Worm (Caenorhabditis elegans) whole organism, L3 larva: ENCODE results near the gene C46G7.1.
A peak's percentile ranks its signal among the peaks of the same experiment; 100 is the strongest.

ENCODE experiments used
- aly-2 ChIP-seq: fragments of 150-350 bp; optimal IDR thresholded peaks from 2 replicates; lab custom pipeline; 2014; ENCODE audit warnings: missing biosample characterization, missing genetic modification characterization
- ceh-16 ChIP-seq: sonication (generic microtip); optimal IDR thresholded peaks from 2 replicates; lab custom pipeline; 2017; ENCODE audit warnings: missing biosample characterization, missing genetic modification characterization
- egl-27 ChIP-seq: sonication (generic microtip); optimal IDR thresholded peaks from 4 replicates; lab custom pipeline; 2017; ENCODE audit warnings: missing biosample characterization, missing genetic modification reagents, missing genetic modification characterization
- egl-5 ChIP-seq: fragments of 150-350 bp; optimal IDR thresholded peaks from 2 replicates; lab custom pipeline; 2017; ENCODE audit warnings: missing biosample characterization, missing genetic modification reagents, missing genetic modification characterization, inconsistent platforms
- elt-1 ChIP-seq: fragments of 150-350 bp; optimal IDR thresholded peaks from 2 replicates; lab custom pipeline; 2014; ENCODE audit warnings: missing biosample characterization, missing genetic modification characterization
- elt-2 ChIP-seq: sonication (generic microtip); optimal IDR thresholded peaks from 2 replicates; lab custom pipeline; 2016; ENCODE audit warnings: missing genetic modification reagents, mild to moderate bottlenecking, missing genetic modification characterization, missing compliant biosample characterization
- eor-1 ChIP-seq, 2 experiments: fragments of 150-350 bp; optimal IDR thresholded peaks; 2 replicates each; lab custom pipeline; 2014 to 2018; ENCODE audit warnings: missing biosample characterization in 2 of 2, missing genetic modification characterization in 2 of 2
- fkh-10 ChIP-seq: sonication (generic microtip); optimal IDR thresholded peaks from 2 replicates; lab custom pipeline; 2017; ENCODE audit warnings: missing biosample characterization, missing genetic modification reagents, missing genetic modification characterization
- hmg-11 ChIP-seq: sonication (generic microtip); optimal IDR thresholded peaks from 2 replicates; lab custom pipeline; 2016; ENCODE audit warnings: missing genetic modification characterization, missing compliant biosample characterization
- jun-1 ChIP-seq: fragments of 150-350 bp; optimal IDR thresholded peaks from 2 replicates; lab custom pipeline; 2014; ENCODE audit warnings: missing biosample characterization, missing genetic modification reagents, missing genetic modification characterization
- lin-39 ChIP-seq: fragments of 150-350 bp; optimal IDR thresholded peaks from 2 replicates; lab custom pipeline; 2018; ENCODE audit warnings: missing biosample characterization, missing genetic modification reagents, missing genetic modification characterization
- mdl-1 ChIP-seq: fragments of 150-350 bp; optimal IDR thresholded peaks from 2 replicates; lab custom pipeline; 2014; ENCODE audit warnings: missing biosample characterization, missing genetic modification characterization
- mml-1 ChIP-seq: fragments of 150-350 bp; sonication (generic microtip); optimal IDR thresholded peaks from 3 replicates; lab custom pipeline; 2014; ENCODE audit warnings: missing biosample characterization, missing genetic modification characterization
- nfya-1 ChIP-seq: sonication (generic microtip); optimal IDR thresholded peaks from 2 replicates; lab custom pipeline; 2017; ENCODE audit warnings: missing genetic modification characterization, mild to moderate bottlenecking, missing compliant biosample characterization, antibody characterized with exemption, moderate library complexity; ENCODE audit not compliant: insufficient read depth
- nhr-11 ChIP-seq: fragments of 150-350 bp; optimal IDR thresholded peaks from 2 replicates; lab custom pipeline; 2014; ENCODE audit warnings: missing biosample characterization, missing genetic modification characterization
- nhr-23 ChIP-seq: fragments of 150-350 bp; optimal IDR thresholded peaks from 2 replicates; lab custom pipeline; 2014; ENCODE audit warnings: missing biosample characterization, missing genetic modification reagents, missing genetic modification characterization
- nhr-237 ChIP-seq: fragments of 150-350 bp; optimal IDR thresholded peaks from 2 replicates; lab custom pipeline; 2014; ENCODE audit warnings: missing biosample characterization, missing genetic modification characterization
- nhr-25 ChIP-seq: sonication (generic microtip); optimal IDR thresholded peaks from 2 replicates; lab custom pipeline; 2017; ENCODE audit warnings: missing biosample characterization, missing genetic modification characterization
- nhr-28 ChIP-seq: fragments of 150-350 bp; optimal IDR thresholded peaks from 2 replicates; lab custom pipeline; 2014; ENCODE audit warnings: missing biosample characterization, missing genetic modification characterization
- nhr-43 ChIP-seq: sonication (generic microtip); optimal IDR thresholded peaks from 2 replicates; lab custom pipeline; 2016; ENCODE audit warnings: mild to moderate bottlenecking, missing genetic modification characterization, missing compliant biosample characterization; ENCODE audit not compliant: poor library complexity, severe bottlenecking
- nhr-67 ChIP-seq: fragments of 150-350 bp; optimal IDR thresholded peaks from 2 replicates; lab custom pipeline; 2014; ENCODE audit warnings: missing biosample characterization, missing genetic modification characterization
- nhr-77 ChIP-seq: fragments of 150-350 bp; optimal IDR thresholded peaks from 2 replicates; lab custom pipeline; 2014; ENCODE audit warnings: missing biosample characterization, missing genetic modification characterization
- pha-4 ChIP-seq: fragments of 150-350 bp; optimal IDR thresholded peaks from 2 replicates; lab custom pipeline; 2014; ENCODE audit warnings: missing biosample characterization, missing genetic modification reagents, missing genetic modification characterization
- pqm-1 ChIP-seq: fragments of 150-350 bp; optimal IDR thresholded peaks from 2 replicates; lab custom pipeline; 2017; ENCODE audit warnings: missing biosample characterization, missing genetic modification characterization, inconsistent platforms
- snpc-4 ChIP-seq: fragments of 150-350 bp; optimal IDR thresholded peaks from 2 replicates; lab custom pipeline; 2014; ENCODE audit warnings: missing biosample characterization, missing genetic modification characterization
- tbx-2 ChIP-seq: sonication (generic microtip); optimal IDR thresholded peaks from 2 replicates; lab custom pipeline; 2016; ENCODE audit warnings: mild to moderate bottlenecking, missing genetic modification characterization, missing compliant biosample characterization
- unc-39 ChIP-seq: sonication (generic microtip); optimal IDR thresholded peaks from 4 replicates; lab custom pipeline; 2017; ENCODE audit warnings: missing biosample characterization, missing genetic modification characterization
- unc-62 ChIP-seq: fragments of 150-350 bp; sonication (generic microtip); optimal IDR thresholded peaks from 4 replicates; lab custom pipeline; 2014; ENCODE audit warnings: missing biosample characterization, missing genetic modification reagents, missing genetic modification characterization
- ztf-11 ChIP-seq: fragments of 150-350 bp; optimal IDR thresholded peaks from 2 replicates; lab custom pipeline; 2014; ENCODE audit warnings: missing biosample characterization, missing genetic modification characterization

The C46G7.1 gene

ce11 chrIV:6035113-6035512 is 17.3 kb downstream of the C46G7.1 start:
- no peak for TF ChIP-seq snpc-4
- no peak for TF ChIP-seq mml-1 (tag; lab: Kevin White, UChicago)
- TF ChIP-seq aly-2 (tag; lab: Kevin White, UChicago) = no peak
- no peak for TF ChIP-seq nhr-77 (tag; lab: Kevin White, UChicago)
- no peak for TF ChIP-seq lin-39 (tag; lab: Kevin White, UChicago)
- TF ChIP-seq nhr-43 (tag; lab: Kevin White, UChicago) = no peak
- TF ChIP-seq nhr-23 (tag; lab: Kevin White, UChicago) = no peak
- no peak for TF ChIP-seq eor-1 (tag; optimal IDR thresholded peaks at IDR 0.05; lab: Kevin White, UChicago)
- TF ChIP-seq nhr-25 (tag; lab: Kevin White, UChicago) = no peak
- TF ChIP-seq nhr-28 (tag; lab: Kevin White, UChicago) = no peak
- TF ChIP-seq egl-27 (tag; lab: Kevin White, UChicago) = no peak
- TF ChIP-seq tbx-2 (tag; lab: Kevin White, UChicago) = no peak
- no peak for TF ChIP-seq fkh-10 (GFP tag; lab: Kevin White, UChicago)
- TF ChIP-seq unc-39 (tag; lab: Kevin White, UChicago) = no peak

ce11 chrIV:6040676-6041075 is 22.9 kb downstream of the C46G7.1 start, which contains the start of gene kcc-2:
Gene kcc-2 (plus strand): TSS chrIV:6040976.
- TF ChIP-seq fkh-10 (GFP tag; lab: Kevin White, UChicago) = peak; percentile 64
- no peak for TF ChIP-seq nhr-77 (tag; lab: Kevin White, UChicago)

ce11 chrIV:6047164-6047727 is 29.4 kb downstream of the C46G7.1 start:
- TF ChIP-seq fkh-10 (GFP tag; lab: Kevin White, UChicago) (peak; percentile 72), egl-27 (tag; lab: Kevin White, UChicago) (no peak)
- TF ChIP-seq, all 47 proteins: peak for 1

ce11 chrIV:6048462-6048861 is 30.7 kb downstream of the C46G7.1 start:
- peak; percentile 73 for TF ChIP-seq pqm-1
- TF ChIP-seq mdl-1 (tag; lab: Kevin White, UChicago) = no peak
- no peak for TF ChIP-seq nfya-1 (tag; lab: Kevin White, UChicago)
- no peak for TF ChIP-seq nhr-25 (tag; lab: Kevin White, UChicago)
- TF ChIP-seq unc-39 (tag; lab: Kevin White, UChicago) = no peak
- TF ChIP-seq egl-27 (tag; lab: Kevin White, UChicago) = no peak
- no peak for TF ChIP-seq elt-1 (tag; lab: Kevin White, UChicago)
- TF ChIP-seq elt-2 (tag; lab: Kevin White, UChicago) = peak; percentile 95
- no peak for TF ChIP-seq egl-5
- TF ChIP-seq mml-1 (tag; lab: Kevin White, UChicago) = no peak
- TF ChIP-seq jun-1 (tag; lab: Kevin White, UChicago) = peak; percentile 14
- TF ChIP-seq aly-2 (tag; lab: Kevin White, UChicago) = no peak
- TF ChIP-seq nhr-237 (tag; lab: Kevin White, UChicago) = no peak
- TF ChIP-seq pha-4 (tag; lab: Kevin White, UChicago) = peak; percentile 58
- no peak for TF ChIP-seq ztf-11 (tag; lab: Kevin White, UChicago)

ce11 chrIV:6049062-6049461 is 31.3 kb downstream of the C46G7.1 start:
- TF ChIP-seq nhr-11 (no peak), nhr-67 (tag; lab: Kevin White, UChicago) (no peak), pqm-1 (peak; percentile 72)
- TF ChIP-seq, all 47 proteins: peak for 1

- peak; percentile 94 for TF ChIP-seq pha-4 (tag; lab: Kevin White, UChicago)
- TF ChIP-seq hmg-11 (tag; lab: Kevin White, UChicago) = no peak
- TF ChIP-seq elt-2 (tag; lab: Kevin White, UChicago) = peak; percentile 55
- peak; percentile 16 for TF ChIP-seq jun-1 (tag; lab: Kevin White, UChicago)
- TF ChIP-seq pqm-1 = peak; percentile 59
- TF ChIP-seq, all 47 proteins: peak for 4
Measured at ce11 chrIV:6051884-6052283, 34.1 kb downstream of the C46G7.1 start.

- TF ChIP-seq ceh-16 (tag; lab: Kevin White, UChicago) (no peak), pha-4 (tag; lab: Kevin White, UChicago) (peak; percentile 19), unc-62 (GFP tag; lab: Kevin White, UChicago) (no peak), nfya-1 (tag; lab: Kevin White, UChicago) (peak; percentile 71), hmg-11 (tag; lab: Kevin White, UChicago) (peak; percentile 74), lin-39 (tag; lab: Kevin White, UChicago) (peak; percentile 57), elt-1 (tag; lab: Kevin White, UChicago) (no peak), mml-1 (tag; lab: Kevin White, UChicago) (no peak), elt-2 (tag; lab: Kevin White, UChicago) (peak; percentile 30), nhr-11 (no peak)
Measured at ce11 chrIV:6053436-6053835, 35.6 kb downstream of the C46G7.1 start.
